Worm (Caenorhabditis elegans) whole organism, L2 larva: ENCODE data around the gene str-101.

Experiments
- Y55F3AM.14 ChIP-seq: fragments of 200-800 bp; sonication (Bioruptor generic); optimal IDR thresholded peaks from 2 replicates; lab custom pipeline; 2018; ENCODE audit warnings: mild to moderate bottlenecking, missing genetic modification characterization, missing compliant biosample characterization
- aly-2 ChIP-seq: fragments of 150-350 bp; optimal IDR thresholded peaks from 2 replicates; lab custom pipeline; 2014; ENCODE audit warnings: missing biosample characterization, missing genetic modification characterization
- ama-1 ChIP-seq: fragments of 150-350 bp; optimal IDR thresholded peaks from 2 replicates; lab custom pipeline; 2018; ENCODE audit warnings: inconsistent platforms
- blmp-1 ChIP-seq: sonication (generic microtip); optimal IDR thresholded peaks from 2 replicates; lab custom pipeline; 2017; ENCODE audit warnings: missing genetic modification characterization, mild to moderate bottlenecking, missing compliant biosample characterization, antibody characterized with exemption, moderate library complexity; ENCODE audit not compliant: insufficient read depth
- ceh-82 ChIP-seq: fragments of 150-350 bp; optimal IDR thresholded peaks from 2 replicates; lab custom pipeline; 2014; ENCODE audit warnings: missing biosample characterization, missing genetic modification characterization
- egl-27 ChIP-seq: sonication (generic microtip); optimal IDR thresholded peaks from 3 replicates; lab custom pipeline; 2017; ENCODE audit warnings: missing biosample characterization, missing genetic modification reagents, missing genetic modification characterization
- lin-13 ChIP-seq: fragments of 150-350 bp; optimal IDR thresholded peaks from 2 replicates; lab custom pipeline; 2014; ENCODE audit warnings: missing biosample characterization, missing genetic modification reagents, missing genetic modification characterization
- nhr-12 ChIP-seq: fragments of 150-350 bp; optimal IDR thresholded peaks from 2 replicates; lab custom pipeline; 2014; ENCODE audit warnings: missing biosample characterization, missing genetic modification characterization
- nhr-237 ChIP-seq: fragments of 150-350 bp; optimal IDR thresholded peaks from 2 replicates; lab custom pipeline; 2014; ENCODE audit warnings: missing biosample characterization, missing genetic modification characterization
- nhr-25 ChIP-seq: fragments of 150-350 bp; sonication (generic microtip); optimal IDR thresholded peaks from 3 replicates; lab custom pipeline; 2014; ENCODE audit warnings: missing biosample characterization, missing genetic modification characterization
- nhr-77 ChIP-seq: fragments of 150-350 bp; optimal IDR thresholded peaks from 2 replicates; lab custom pipeline; 2014; ENCODE audit warnings: missing biosample characterization, missing genetic modification characterization
- skn-1 ChIP-seq: sonication (generic microtip); optimal IDR thresholded peaks from 2 replicates; lab custom pipeline; 2017; ENCODE audit warnings: missing biosample characterization, missing genetic modification characterization
- ztf-11 ChIP-seq: sonication (generic microtip); optimal IDR thresholded peaks from 2 replicates; lab custom pipeline; 2017; ENCODE audit warnings: missing biosample characterization, missing genetic modification characterization

DNA sequence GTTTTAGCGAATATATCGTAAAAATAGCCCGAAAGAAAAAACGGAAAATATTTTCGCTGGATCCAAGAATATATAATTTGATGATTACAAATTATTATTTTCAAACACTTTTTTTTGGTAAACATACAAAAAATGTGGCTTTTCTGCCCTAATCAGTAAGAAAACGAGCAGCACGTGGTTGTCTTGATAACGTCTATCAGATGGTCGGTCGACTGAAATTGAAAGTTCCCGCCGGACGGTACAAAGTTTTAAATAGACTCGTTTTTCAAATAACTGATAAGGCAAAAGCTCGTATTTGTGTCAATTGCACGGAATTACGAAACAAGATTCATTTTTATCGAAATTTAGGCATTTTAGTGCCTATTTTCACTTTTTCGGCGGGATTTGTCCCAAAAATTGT, 45.1 kb downstream of the str-101 start:
- TF ChIP-seq lin-13 (no peak), ceh-82 (tag; lab: Kevin White, UChicago) (no peak), nhr-12 (tag; lab: Kevin White, UChicago) (no peak), Y55F3AM.14 (GFP tag; lab: Kevin White, UChicago) (no peak), egl-27 (no peak), aly-2 (tag; lab: Kevin White, UChicago) (no peak), nhr-237 (tag; lab: Kevin White, UChicago) (no peak), skn-1 (tag; lab: Kevin White, UChicago) (peak; percentile 46), nhr-77 (tag; lab: Kevin White, UChicago) (no peak), nhr-25 (no peak), blmp-1 (tag; lab: Kevin White, UChicago) (peak; percentile 67), ama-1 (lab: Kevin White, UChicago) (no peak), ztf-11 (tag; lab: Kevin White, UChicago) (no peak)
